Fruit fly (Drosophila melanogaster) whole organism, embryonic: ENCODE measurements around the gene CG34310.

ENCODE experiments used
- Adf1 ChIP-seq: fragments of 200-800 bp; sonication (Bioruptor generic); IDR thresholded peaks from 2 replicates; pipeline ENCODE4 v1.3.6; 2022; ENCODE audit warnings: missing biosample characterization, missing genetic modification characterization
- Atf-2 ChIP-seq: fragments of 200-800 bp; sonication (Bioruptor generic); optimal IDR thresholded peaks from 2 replicates; lab custom pipeline; 2016; ENCODE audit warnings: missing biosample characterization, missing genetic modification characterization
- Atf3 ChIP-seq: fragments of 200-800 bp; sonication (Bioruptor generic); optimal IDR thresholded peaks from 3 replicates; lab custom pipeline; 2016; ENCODE audit warnings: missing biosample characterization, missing genetic modification characterization
- Atf6 ChIP-seq: fragments of 200-800 bp; sonication (Bioruptor generic); IDR thresholded peaks from 2 replicates; pipeline ENCODE4 v1.3.6; 2022; ENCODE audit warnings: missing biosample characterization, missing genetic modification characterization
- Bteb2 ChIP-seq: fragments of 200-800 bp; sonication (Bioruptor generic); optimal IDR thresholded peaks from 2 replicates; lab custom pipeline; 2016; ENCODE audit warnings: missing biosample characterization, missing genetic modification characterization
- C15 ChIP-seq: fragments of 200-800 bp; sonication (Bioruptor generic); IDR thresholded peaks from 3 replicates; pipeline ENCODE4 v1.3.6; 2022; ENCODE audit warnings: missing biosample characterization, missing genetic modification characterization
- CG10267 ChIP-seq: fragments of 200-800 bp; sonication (Bioruptor generic); optimal IDR thresholded peaks from 2 replicates; lab custom pipeline; 2018; ENCODE audit warnings: missing biosample characterization, mild to moderate bottlenecking, missing genetic modification characterization, moderate library complexity
- CG10543 ChIP-seq: fragments of 200-800 bp; sonication (Bioruptor generic); optimal IDR thresholded peaks from 3 replicates; lab custom pipeline; 2017; ENCODE audit warnings: missing biosample characterization, mild to moderate bottlenecking, missing genetic modification characterization, moderate library complexity
- CG14441 ChIP-seq: fragments of 200-800 bp; sonication (Bioruptor generic); IDR thresholded peaks from 2 replicates; pipeline ENCODE4 v1.3.6; 2022; ENCODE audit warnings: missing biosample characterization, missing genetic modification characterization
- CG15011 ChIP-seq: fragments of 200-800 bp; sonication (Bioruptor generic); optimal IDR thresholded peaks from 3 replicates; lab custom pipeline; 2018; ENCODE audit warnings: missing biosample characterization, mild to moderate bottlenecking, missing genetic modification characterization
- CG16813 ChIP-seq: fragments of 200-800 bp; sonication (Bioruptor generic); IDR thresholded peaks from 3 replicates; pipeline ENCODE4 v1.3.6; 2022; ENCODE audit warnings: missing biosample characterization, missing genetic modification characterization; ENCODE audit not compliant: partially characterized antibody
- CG2889 ChIP-seq: fragments of 200-800 bp; sonication (Bioruptor generic); IDR thresholded peaks from 3 replicates; pipeline ENCODE4 v1.3.6; 2022; ENCODE audit warnings: missing biosample characterization, missing genetic modification characterization
- CG30403 ChIP-seq: fragments of 200-800 bp; sonication (Bioruptor generic); optimal IDR thresholded peaks from 3 replicates; lab custom pipeline; 2016; ENCODE audit warnings: missing biosample characterization, missing genetic modification characterization
- CG33213 ChIP-seq: fragments of 200-800 bp; sonication (Bioruptor generic); optimal IDR thresholded peaks from 3 replicates; lab custom pipeline; 2016; ENCODE audit warnings: missing biosample characterization, missing genetic modification characterization
- CG3995 ChIP-seq: fragments of 200-800 bp; sonication (Bioruptor generic); optimal IDR thresholded peaks from 3 replicates; lab custom pipeline; 2016; ENCODE audit warnings: missing biosample characterization, missing genetic modification characterization
- CG42726 ChIP-seq: fragments of 200-800 bp; sonication (Bioruptor generic); IDR thresholded peaks from 2 replicates; pipeline ENCODE4 v1.3.6; 2022; ENCODE audit warnings: missing biosample characterization, missing genetic modification characterization; ENCODE audit not compliant: partially characterized antibody
- CG4404 ChIP-seq: fragments of 200-800 bp; sonication (Bioruptor generic); IDR thresholded peaks from 2 replicates; pipeline ENCODE4 v1.3.6; 2022; ENCODE audit warnings: missing biosample characterization, missing genetic modification characterization
- CG4730 ChIP-seq: fragments of 200-800 bp; sonication (Bioruptor generic); IDR thresholded peaks from 2 replicates; pipeline ENCODE4 v1.3.6; 2022; ENCODE audit warnings: missing biosample characterization, missing genetic modification characterization
- CG6175 ChIP-seq: fragments of 200-800 bp; sonication (Bioruptor generic); IDR thresholded peaks from 3 replicates; pipeline ENCODE4 v1.3.6; 2022; ENCODE audit warnings: missing biosample characterization, missing genetic modification characterization
- CG7372 ChIP-seq: fragments of 200-800 bp; sonication (Bioruptor generic); IDR thresholded peaks from 2 replicates; pipeline ENCODE4 v1.3.6; 2022; ENCODE audit warnings: missing biosample characterization, missing genetic modification characterization
- CG9797 ChIP-seq: fragments of 200-800 bp; sonication (Bioruptor generic); optimal IDR thresholded peaks from 3 replicates; lab custom pipeline; 2018; ENCODE audit warnings: missing biosample characterization, mild to moderate bottlenecking, missing genetic modification characterization
- CTCF ChIP-seq: fragments of 200-800 bp; sonication (Bioruptor generic); optimal IDR thresholded peaks from 2 replicates; lab custom pipeline; 2017; ENCODE audit warnings: missing biosample characterization, mild to moderate bottlenecking, missing genetic modification characterization, moderate library complexity
- Dad ChIP-seq: fragments of 200-800 bp; sonication (Bioruptor generic); optimal IDR thresholded peaks from 3 replicates; lab custom pipeline; 2016; ENCODE audit warnings: missing biosample characterization, missing genetic modification characterization
- Dip2 ChIP-seq: fragments of 200-800 bp; sonication (Bioruptor generic); IDR thresholded peaks from 2 replicates; pipeline ENCODE4 v1.3.6; 2022; ENCODE audit warnings: missing biosample characterization, missing genetic modification characterization
- Doc2 ChIP-seq: fragments of 200-800 bp; sonication (Bioruptor generic); IDR thresholded peaks from 2 replicates; pipeline ENCODE4 v1.3.6; 2022; ENCODE audit warnings: missing biosample characterization, missing genetic modification characterization
- E2f2 ChIP-seq: fragments of 200-800 bp; sonication (Bioruptor generic); IDR thresholded peaks from 2 replicates; pipeline ENCODE4 v1.3.6; 2022; ENCODE audit warnings: missing biosample characterization, missing genetic modification characterization
- Gsc ChIP-seq: fragments of 200-800 bp; sonication (Bioruptor generic); IDR thresholded peaks from 2 replicates; pipeline ENCODE4 v1.3.6; 2022; ENCODE audit warnings: missing biosample characterization, missing genetic modification characterization
- H15 ChIP-seq: fragments of 200-800 bp; sonication (Bioruptor generic); IDR thresholded peaks from 3 replicates; pipeline ENCODE4 v1.3.6; 2022; ENCODE audit warnings: missing biosample characterization, missing genetic modification characterization
- Hey ChIP-seq: fragments of 200-800 bp; sonication (Bioruptor generic); optimal IDR thresholded peaks from 3 replicates; lab custom pipeline; 2018; ENCODE audit warnings: missing biosample characterization, mild to moderate bottlenecking, missing genetic modification characterization
- Hsf ChIP-seq: fragments of 200-800 bp; sonication (Bioruptor generic); optimal IDR thresholded peaks from 3 replicates; lab custom pipeline; 2016; ENCODE audit warnings: missing biosample characterization, missing genetic modification characterization
- MESR4 ChIP-seq: fragments of 200-800 bp; sonication (Bioruptor generic); optimal IDR thresholded peaks from 2 replicates; lab custom pipeline; 2018; ENCODE audit warnings: missing biosample characterization, mild to moderate bottlenecking, missing genetic modification characterization, moderate library complexity
- MTF-1 ChIP-seq: fragments of 200-800 bp; sonication (Bioruptor generic); optimal IDR thresholded peaks from 2 replicates; lab custom pipeline; 2018; ENCODE audit warnings: missing biosample characterization, mild to moderate bottlenecking, missing genetic modification characterization, borderline replicate concordance
- Max ChIP-seq: fragments of 200-800 bp; sonication (Bioruptor generic); optimal IDR thresholded peaks from 2 replicates; lab custom pipeline; 2016; ENCODE audit warnings: missing biosample characterization, mild to moderate bottlenecking, missing genetic modification characterization
- Med ChIP-seq: fragments of 200-800 bp; sonication (Bioruptor generic); peaks from one replicate; lab custom pipeline; 2016; ENCODE audit warnings: missing biosample characterization, missing genetic modification characterization, mild to moderate bottlenecking, inconsistent platforms, moderate library complexity
- Myb ChIP-seq: fragments of 200-800 bp; sonication (Bioruptor generic); optimal IDR thresholded peaks from 2 replicates; lab custom pipeline; 2016; ENCODE audit warnings: missing biosample characterization, missing genetic modification characterization
- Neu2 ChIP-seq: fragments of 200-800 bp; sonication (Bioruptor generic); optimal IDR thresholded peaks from 3 replicates; lab custom pipeline; 2016; ENCODE audit warnings: missing biosample characterization, missing genetic modification characterization, borderline replicate concordance
- Xbp1 ChIP-seq: fragments of 200-800 bp; sonication (Bioruptor generic); optimal IDR thresholded peaks from 3 replicates; lab custom pipeline; 2016; ENCODE audit warnings: missing biosample characterization, mild to moderate bottlenecking, missing genetic modification characterization
- bsh ChIP-seq, 2 experiments: fragments of 200-800 bp; sonication (Bioruptor generic); optimal IDR thresholded peaks; 2 replicates each; lab custom pipeline; 2017 to 2018; ENCODE audit warnings: mild to moderate bottlenecking in 2 of 2, missing biosample characterization in 2 of 2, missing genetic modification characterization in 2 of 2, moderate library complexity in 1 of 2
- cwo ChIP-seq: fragments of 200-800 bp; sonication (Bioruptor generic); optimal IDR thresholded peaks from 3 replicates; lab custom pipeline; 2017; ENCODE audit warnings: missing biosample characterization, missing genetic modification characterization, mild to moderate bottlenecking, moderate library complexity, missing genetic modification reagents
- dpn ChIP-seq, 2 experiments: fragments of 200-800 bp; sonication (Bioruptor generic); optimal IDR thresholded peaks; 3 replicates each; lab custom pipeline; 2016; ENCODE audit warnings: missing biosample characterization in 2 of 2, missing genetic modification characterization in 2 of 2
- inv ChIP-seq: fragments of 200-800 bp; sonication (Bioruptor generic); IDR thresholded peaks from 2 replicates; pipeline ENCODE4 v1.3.6; 2022; ENCODE audit warnings: missing biosample characterization, missing genetic modification characterization; ENCODE audit not compliant: partially characterized antibody
- lov ChIP-seq, 2 experiments: fragments of 200-800 bp in 1 of 2; fragments of >200 bp in 1 of 2; sonication (Bioruptor generic) in 1 of 2; IDR thresholded peaks in 1 of 2; optimal IDR thresholded peaks in 1 of 2; 2 replicates in 1 of 2; 3 replicates in 1 of 2; pipeline versions ENCODE4 v1.3.6 to Lab custom; 2017 to 2022; ENCODE audit warnings: missing biosample characterization in 1 of 2, missing genetic modification characterization in 1 of 2
- nerfin-2 ChIP-seq: fragments of 200-800 bp; sonication (Bioruptor generic); IDR thresholded peaks from 2 replicates; pipeline ENCODE4 v1.3.6; 2022; ENCODE audit warnings: missing biosample characterization, missing genetic modification characterization; ENCODE audit not compliant: partially characterized antibody
- nom ChIP-seq: fragments of 200-800 bp; sonication (Bioruptor generic); optimal IDR thresholded peaks from 2 replicates; lab custom pipeline; 2017; ENCODE audit warnings: missing biosample characterization, missing genetic modification characterization, mild to moderate bottlenecking, moderate library complexity, missing genetic modification reagents
- ranshi ChIP-seq: fragments of 200-800 bp; sonication (Bioruptor generic); IDR thresholded peaks from 2 replicates; pipeline ENCODE4 v1.3.6; 2022; ENCODE audit warnings: missing biosample characterization, missing genetic modification characterization
- slp2 ChIP-seq: fragments of 200-800 bp; sonication (Bioruptor generic); optimal IDR thresholded peaks from 2 replicates; lab custom pipeline; 2016; ENCODE audit warnings: missing biosample characterization, missing genetic modification characterization
- unpg ChIP-seq: fragments of 200-800 bp; sonication (Bioruptor generic); optimal IDR thresholded peaks from 3 replicates; lab custom pipeline; 2018; ENCODE audit warnings: missing biosample characterization, mild to moderate bottlenecking, missing genetic modification characterization, moderate library complexity
- wek ChIP-seq: fragments of 200-800 bp; sonication (Bioruptor generic); optimal IDR thresholded peaks from 3 replicates; lab custom pipeline; 2018; ENCODE audit warnings: missing biosample characterization, mild to moderate bottlenecking, missing genetic modification characterization, moderate library complexity

CG34310 gene

dm6 chr2L:6683992-6684882 is 20.8 kb downstream of the CG34310 start, which contains the start of gene Nhe3 (continued):
- TF ChIP-seq E2f2 (peak; percentile 98), CTCF (GFP tag; lab: Kevin White, UChicago) (peak; percentile 98), nerfin-2 (GFP tag; lab: Robert Waterston, UW) (no peak), H15 (GFP tag; lab: Robert Waterston, UW) (peak; percentile 82), ranshi (GFP tag; lab: Robert Waterston, UW) (peak; percentile 87; the same call in 1 of the 2 replicates), CG10543 (GFP tag; lab: Kevin White, UChicago) (peak; percentile 75), CG4404 (GFP tag; lab: Robert Waterston, UW) (peak; percentile 76), Atf6 (GFP tag; lab: Robert Waterston, UW) (peak; percentile 62; the same call in 1 of the 2 replicates), CG33213 (peak; percentile 42), Neu2 (no peak), CG2889 (GFP tag; lab: Robert Waterston, UW) (peak; percentile 78; the same call in 2 of the 3 replicates), cwo (GFP tag; lab: Kevin White, UChicago) (peak; percentile 55), C15 (peak; percentile 65; the same call in 1 of the 3 replicates), CG3995 (peak; percentile 85), CG14441 (GFP tag; lab: Robert Waterston, UW) (peak; percentile 86), nom (peak; percentile 49), Gsc (GFP tag; lab: Robert Waterston, UW) (no peak), Doc2 (GFP tag; lab: Robert Waterston, UW) (no peak), MTF-1 (peak; percentile 14), CG6175 (0 out of 3 replicates have a peak, but pooled peaks have one; percentile 42), Bteb2 (peak; percentile 81), unpg (GFP tag; lab: Kevin White, UChicago) (peak; percentile 80), Max (GFP tag; lab: Kevin White, UChicago) (peak; percentile 86), dpn (GFP tag; optimal IDR thresholded peaks at IDR 0.05; lab: Kevin White, UChicago) (peak; percentile 75 to 85), Xbp1 (peak; percentile 88), Hey (tag; lab: Kevin White, UChicago) (no peak), bsh (GFP tag; optimal IDR thresholded peaks at IDR 0.05; lab: Kevin White, UChicago) (peak; percentile 35 to 76), Dad (GFP tag; lab: Kevin White, UChicago) (peak; percentile 85), slp2 (GFP tag; lab: Kevin White, UChicago) (peak; percentile 76), Dip2 (GFP tag; lab: Robert Waterston, UW) (peak; percentile 95), CG4730 (GFP tag; lab: Robert Waterston, UW) (peak; percentile 69), Myb (GFP tag; lab: Kevin White, UChicago) (peak; percentile 45), inv (GFP tag; lab: Robert Waterston, UW) (peak; percentile 51; the same call in 1 of the 2 replicates), CG42726 (GFP tag; lab: Robert Waterston, UW) (no peak), MESR4 (GFP tag; lab: Kevin White, UChicago) (peak; percentile 75), CG10267 (peak; percentile 72), CG7372 (peak; percentile 74), CG9797 (GFP tag; lab: Kevin White, UChicago) (peak; percentile 74), Adf1 (GFP tag; lab: Robert Waterston, UW) (peak; percentile 37; the same call in 1 of the 2 replicates), Atf3 (GFP tag; lab: Kevin White, UChicago) (peak; percentile 70), CG30403 (peak; percentile 92), CG15011 (GFP tag; lab: Kevin White, UChicago) (peak; percentile 72), Hsf (GFP tag; lab: Kevin White, UChicago) (peak; percentile 90), wek (GFP tag; lab: Kevin White, UChicago) (no peak), lov (optimal IDR thresholded peaks at IDR 0.05; lab: Kevin White, UChicago) (no peak), lov (GFP tag; IDR thresholded peaks at IDR 0.05; lab: Robert Waterston, UW) (peak; percentile 70; the same call in 2 of the 3 replicates), CG16813 (peak; percentile 59; the same call in 1 of the 3 replicates), Med (GFP tag; lab: Kevin White, UChicago) (peak; percentile 97), Atf-2 (GFP tag; lab: Kevin White, UChicago) (peak; percentile 72)
